Worm (Caenorhabditis elegans) whole organism, L3 larva: Measurements from ENCODE around the gene R09H10.2.

Source experiments
- ZK546.5 ChIP-seq: sonication (generic microtip); optimal IDR thresholded peaks from 2 replicates; lab custom pipeline; 2017; ENCODE audit warnings: missing biosample characterization, missing genetic modification characterization
- ceh-82 ChIP-seq: fragments of 150-350 bp; optimal IDR thresholded peaks from 2 replicates; lab custom pipeline; 2014; ENCODE audit warnings: missing biosample characterization, missing genetic modification characterization
- elt-3 ChIP-seq, 3 experiments: fragments of 150-350 bp in 1 of 3; sonication (generic microtip) in 2 of 3; optimal IDR thresholded peaks; 2 replicates in 2 of 3; 4 replicates in 1 of 3; lab custom pipeline; 2014 to 2017; ENCODE audit warnings: missing biosample characterization in 3 of 3, missing genetic modification characterization in 3 of 3
- jun-1 ChIP-seq: fragments of 150-350 bp; optimal IDR thresholded peaks from 2 replicates; lab custom pipeline; 2014; ENCODE audit warnings: missing biosample characterization, missing genetic modification reagents, missing genetic modification characterization
- pha-4 ChIP-seq: fragments of 150-350 bp; optimal IDR thresholded peaks from 2 replicates; lab custom pipeline; 2014; ENCODE audit warnings: missing biosample characterization, missing genetic modification reagents, missing genetic modification characterization
- skn-1 ChIP-seq: fragments of 150-350 bp; optimal IDR thresholded peaks from 2 replicates; lab custom pipeline; 2014; ENCODE audit warnings: missing biosample characterization, missing genetic modification characterization

DNA sequence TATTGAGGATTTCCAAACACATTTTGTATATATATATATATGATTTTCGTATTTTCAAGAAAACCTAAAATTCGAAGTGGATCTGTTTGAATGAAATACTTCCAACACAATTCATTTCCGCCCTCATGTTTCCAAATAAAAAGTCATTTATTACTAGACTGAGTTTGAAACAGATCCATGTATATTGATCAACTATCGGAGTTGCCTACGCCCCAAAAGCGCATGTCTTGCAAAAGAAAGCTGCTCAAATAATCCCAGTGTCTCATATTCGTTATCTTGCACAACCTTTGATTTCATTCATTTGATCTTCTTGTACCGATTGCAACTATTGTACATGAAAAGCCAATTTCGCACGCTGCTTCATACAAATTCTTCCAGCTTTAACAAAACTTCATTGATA lies at the start of gene R09H10.2:
- TF ChIP-seq ceh-82 (tag; lab: Kevin White, UChicago) (no peak), ZK546.5 (tag; lab: Kevin White, UChicago) (no peak), jun-1 (tag; lab: Kevin White, UChicago) (no peak), skn-1 (tag; lab: Kevin White, UChicago) (no peak), elt-3 (tag; optimal IDR thresholded peaks at IDR 0.05; lab: Kevin White, UChicago) (no peak), pha-4 (tag; lab: Kevin White, UChicago) (no peak)
